Worm (Caenorhabditis elegans) whole organism, dauer: Measurements from ENCODE around the gene ech-2.

Source experiments
- unc-62 ChIP-seq: sonication (generic microtip); optimal IDR thresholded peaks from 2 replicates; lab custom pipeline; 2017; ENCODE audit warnings: missing biosample characterization, missing genetic modification reagents, missing genetic modification characterization

Gene ech-2

ce11 chrIV:11820067-11820913 is 35.9 kb downstream of the ech-2 start:
- TF ChIP-seq unc-62 (GFP tag; lab: Kevin White, UChicago), result no peak

- no peak for TF ChIP-seq unc-62 (GFP tag; lab: Kevin White, UChicago)
Observed at ce11 chrIV:11813901-11814300, 42.2 kb downstream of the ech-2 start, which contains the start of gene M117.1. Gene M117.1 (plus strand): TSS chrIV:11814247.

ce11 chrIV:11812017-11812416 is 44.1 kb downstream of the ech-2 start:
- no peak for TF ChIP-seq unc-62 (GFP tag; lab: Kevin White, UChicago)

- TF ChIP-seq unc-62 (GFP tag; lab: Kevin White, UChicago), result no peak
Observed at ce11 chrIV:11809708-11810114, 46.4 kb downstream of the ech-2 start.

- no peak for TF ChIP-seq unc-62 (GFP tag; lab: Kevin White, UChicago)
Observed at ce11 chrIV:11809047-11809446, 47.1 kb downstream of the ech-2 start.
